Fruit fly (Drosophila melanogaster) whole organism, pupa: Measurements from ENCODE around the gene Polr1E.

Experiments
- CG10348 ChIP-seq: fragments of 200-800 bp; sonication (Bioruptor generic); IDR thresholded peaks from 2 replicates; pipeline ENCODE4 v1.3.6; 2022; ENCODE audit warnings: missing biosample characterization, missing genetic modification characterization
- CG12605 ChIP-seq: fragments of 200-800 bp; sonication (Bioruptor generic); IDR thresholded peaks from 2 replicates; pipeline ENCODE4 v1.3.6; 2022; ENCODE audit warnings: missing biosample characterization, missing genetic modification characterization

DNA sequence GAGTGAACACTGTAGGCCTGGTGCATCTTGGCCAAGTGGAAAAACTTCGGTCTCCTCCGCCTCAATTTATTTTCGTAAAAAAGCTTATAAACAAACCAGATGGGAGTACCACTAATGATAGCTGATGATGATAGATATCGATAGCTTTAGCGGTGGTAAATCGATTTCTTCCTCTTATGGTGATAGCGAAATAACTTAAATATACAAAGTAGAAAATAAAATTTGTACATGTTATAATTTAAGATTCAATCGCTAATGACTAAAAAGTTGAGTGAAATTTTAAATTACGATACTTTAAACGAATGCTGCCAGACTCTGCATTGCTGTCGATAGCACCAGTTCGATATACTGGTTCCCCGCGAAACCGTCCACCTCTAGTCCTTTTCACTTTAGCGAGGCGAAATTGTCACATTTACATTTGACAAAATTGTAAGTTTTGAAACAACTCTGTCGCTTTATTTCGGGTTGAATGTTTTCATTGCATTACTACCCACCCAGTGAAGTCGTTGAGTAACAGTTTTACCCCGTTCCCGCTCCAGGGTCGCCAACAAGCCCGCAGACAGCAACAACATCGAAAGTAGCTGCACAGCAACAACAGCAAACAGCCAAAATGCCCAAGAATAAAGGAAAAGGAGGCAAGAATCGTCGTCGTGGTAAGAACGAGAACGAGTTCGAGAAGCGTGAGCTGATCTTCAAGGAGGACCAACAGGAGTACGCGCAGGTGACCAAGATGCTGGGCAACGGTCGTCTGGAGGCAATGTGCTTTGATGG is 27.0 kb downstream of the Polr1E start, which contains the start of the genes Vps39 and eIF1A:
- TF ChIP-seq CG10348 (GFP tag; lab: Robert Waterston, UW): no peak
- no peak for TF ChIP-seq CG12605 (GFP tag; lab: Robert Waterston, UW)
